Fruit fly (Drosophila melanogaster): ENCODE results near the gene Osi3.

Gene Osi3

dm6 chr3R:6229055-6229841 lies 13.6 kb downstream of the Osi3 start:
- no peak for TF ChIP-seq EcR (GFP tag; optimal IDR thresholded peaks at IDR 0.05)
- no peak for TF ChIP-seq fd96Ca (GFP tag; IDR thresholded peaks at IDR 0.05)
- TF ChIP-seq CG8301 (tag; optimal IDR thresholded peaks at IDR 0.05): peak; percentile 38
- TF ChIP-seq CG14655 (GFP tag; optimal IDR thresholded peaks at IDR 0.05): peak; percentile 31
- peak; percentile 46 for TF ChIP-seq CG13204 (GFP tag; optimal IDR thresholded peaks at IDR 0.05)
- no peak for TF ChIP-seq CG12605 (GFP tag; IDR thresholded peaks at IDR 0.05)

DNA sequence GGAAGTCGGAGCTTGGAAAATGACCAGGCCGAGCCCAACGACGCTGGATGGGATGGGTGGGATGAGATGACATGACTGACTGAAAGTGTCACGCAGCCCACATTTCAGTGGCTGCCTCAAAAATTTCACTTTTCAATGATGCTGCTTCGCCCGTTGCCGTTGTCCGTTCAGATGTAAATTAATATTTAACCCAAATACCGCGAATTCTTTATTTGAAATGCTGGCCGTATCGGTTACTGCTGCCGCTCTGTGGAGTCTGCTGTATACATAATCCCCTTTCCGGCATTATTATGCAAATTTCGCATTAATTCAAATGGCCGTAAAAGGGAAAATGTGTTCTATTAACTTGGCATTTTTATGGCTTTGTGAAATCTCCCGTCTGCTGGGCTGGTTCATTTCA lies 14.7 kb downstream of the Osi3 start:
- no peak for TF ChIP-seq fd96Ca (GFP tag; IDR thresholded peaks at IDR 0.05)

DNA sequence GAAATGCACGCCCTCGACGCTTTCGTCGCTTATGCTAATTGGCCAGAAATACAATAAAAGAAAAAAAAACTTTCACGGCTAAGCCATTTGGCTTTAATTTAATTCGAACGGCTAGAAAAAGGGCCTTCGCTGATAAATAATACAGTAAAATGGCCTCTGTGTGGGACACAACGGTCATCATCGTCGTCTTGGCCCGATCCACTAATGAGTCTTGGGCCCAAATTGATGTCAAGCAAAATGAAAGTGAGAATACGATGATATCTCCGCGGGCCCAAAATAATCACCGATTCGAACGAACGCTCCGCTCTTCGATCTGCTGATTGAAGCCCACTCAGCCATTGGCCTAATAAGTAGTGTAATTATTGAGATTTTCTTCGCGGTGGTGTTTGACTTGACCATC lies 15.8 kb downstream of the Osi3 start:
- TF ChIP-seq rn (GFP tag; IDR thresholded peaks at IDR 0.05) (no peak), CG32121 (GFP tag; IDR thresholded peaks at IDR 0.05) (no peak), CG13204 (GFP tag; optimal IDR thresholded peaks at IDR 0.05) (no peak), gl (tag; optimal IDR thresholded peaks at IDR 0.05) (no peak), CG14655 (GFP tag; optimal IDR thresholded peaks at IDR 0.05) (no peak), Snoo (tag; optimal IDR thresholded peaks at IDR 0.05) (no peak), Pif1B (GFP tag; optimal IDR thresholded peaks at IDR 0.05) (no peak), CG10348 (GFP tag; IDR thresholded peaks at IDR 0.05) (no peak), Pif1A (GFP tag; optimal IDR thresholded peaks at IDR 0.05) (no peak), CG4496 (GFP tag; IDR thresholded peaks at IDR 0.05) (no peak), Ets98B (GFP tag; IDR thresholded peaks at IDR 0.05) (no peak)

DNA sequence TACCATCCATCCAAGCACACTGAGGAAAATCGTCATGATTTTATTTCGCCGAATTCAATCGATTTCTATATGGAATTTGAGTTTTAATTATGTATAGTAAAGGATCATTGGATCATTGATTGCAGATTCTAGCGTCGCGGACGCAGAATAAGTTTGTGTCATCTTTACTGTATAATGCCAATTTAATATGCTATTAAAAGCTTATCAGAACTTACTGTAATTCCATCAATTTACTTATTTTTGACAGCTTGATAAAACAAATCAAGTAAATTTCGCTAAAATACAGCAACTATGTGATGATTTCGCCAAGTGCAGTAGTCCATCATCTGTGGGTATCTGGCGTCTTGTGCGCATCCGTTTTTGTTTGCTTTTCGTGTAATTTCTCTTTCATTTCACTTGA lies 17.5 kb downstream of the Osi3 start:
- peak; percentile 29 for TF ChIP-seq CG8301 (tag; optimal IDR thresholded peaks at IDR 0.05)
- no peak for TF ChIP-seq gl (tag; optimal IDR thresholded peaks at IDR 0.05)
- TF ChIP-seq D1 (tag; optimal IDR thresholded peaks at IDR 0.05): no peak
- TF ChIP-seq Pif1A (GFP tag; optimal IDR thresholded peaks at IDR 0.05): no peak
- peak; percentile 20 for TF ChIP-seq CG14655 (GFP tag; optimal IDR thresholded peaks at IDR 0.05)
- no peak for TF ChIP-seq Snoo (tag; optimal IDR thresholded peaks at IDR 0.05)
- TF ChIP-seq CG13204 (GFP tag; optimal IDR thresholded peaks at IDR 0.05): no peak
- TF ChIP-seq CG15710 (tag; optimal IDR thresholded peaks at IDR 0.05): no peak

dm6 chr3R:6234189-6234758 lies 18.6 kb downstream of the Osi3 start, which contains the start of gene Osi6:
Gene Osi6, plus strand, starts transcription at chr3R:6234708.
- TF ChIP-seq Pif1A (GFP tag; optimal IDR thresholded peaks at IDR 0.05): no peak
- TF ChIP-seq rn (GFP tag; IDR thresholded peaks at IDR 0.05): no peak
- TF ChIP-seq CG12605 (GFP tag; IDR thresholded peaks at IDR 0.05): no peak

- TF ChIP-seq Ets98B (GFP tag; IDR thresholded peaks at IDR 0.05) (no peak), fd96Ca (GFP tag; IDR thresholded peaks at IDR 0.05) (no peak), CG17806 (tag; optimal IDR thresholded peaks at IDR 0.05) (no peak), rn (GFP tag; IDR thresholded peaks at IDR 0.05) (no peak), Pif1A (GFP tag; optimal IDR thresholded peaks at IDR 0.05) (no peak), CG14655 (GFP tag; optimal IDR thresholded peaks at IDR 0.05) (no peak), Pif1B (GFP tag; optimal IDR thresholded peaks at IDR 0.05) (no peak), CG32121 (GFP tag; IDR thresholded peaks at IDR 0.05) (no peak), gl (tag; optimal IDR thresholded peaks at IDR 0.05) (no peak), CG8301 (tag; optimal IDR thresholded peaks at IDR 0.05) (no peak), CG4496 (GFP tag; IDR thresholded peaks at IDR 0.05) (no peak), Snoo (tag; optimal IDR thresholded peaks at IDR 0.05) (no peak), CG10348 (GFP tag; IDR thresholded peaks at IDR 0.05) (no peak), CG34367 (tag; optimal IDR thresholded peaks at IDR 0.05) (no peak), CG15710 (tag; optimal IDR thresholded peaks at IDR 0.05) (no peak), EcR (GFP tag; optimal IDR thresholded peaks at IDR 0.05) (no peak)
Observed at dm6 chr3R:6238977-6239376, 23.3 kb downstream of the Osi3 start.

DNA sequence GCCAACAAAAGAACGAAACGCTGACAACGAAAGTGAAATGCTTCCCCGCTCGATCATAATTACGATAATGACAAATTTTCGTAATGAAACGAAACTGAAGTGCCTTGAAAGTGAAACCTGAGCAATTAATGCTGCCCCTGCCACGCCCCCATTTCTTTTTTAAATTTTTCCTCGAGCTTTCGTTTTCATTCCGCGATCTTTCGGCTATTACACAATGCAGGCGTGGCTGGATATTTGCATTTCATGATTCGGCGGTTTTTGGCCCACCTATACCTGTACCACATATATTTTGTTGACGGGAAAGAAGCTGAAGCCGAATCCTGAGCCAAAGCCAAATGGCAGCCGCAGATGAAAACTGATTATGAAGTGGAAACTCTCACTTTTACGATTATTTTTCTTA lies 24.6 kb downstream of the Osi3 start:
- TF ChIP-seq D1 (tag; optimal IDR thresholded peaks at IDR 0.05) (no peak), CG8301 (tag; optimal IDR thresholded peaks at IDR 0.05) (no peak), EcR (GFP tag; optimal IDR thresholded peaks at IDR 0.05) (no peak), CG15710 (tag; optimal IDR thresholded peaks at IDR 0.05) (no peak), CG8159 (tag; optimal IDR thresholded peaks at IDR 0.05) (no peak), CG34367 (tag; optimal IDR thresholded peaks at IDR 0.05) (no peak), CG10348 (GFP tag; IDR thresholded peaks at IDR 0.05) (no peak), Snoo (tag; optimal IDR thresholded peaks at IDR 0.05) (no peak), CG4496 (GFP tag; IDR thresholded peaks at IDR 0.05) (no peak), Pif1B (GFP tag; optimal IDR thresholded peaks at IDR 0.05) (no peak)
